Fruit fly (Drosophila melanogaster): ENCODE data around the gene Grip.
"Not testable (repeated sequence)": the region's sequence is repeated elsewhere in the genome, so short reads cannot be mapped to it uniquely, and the experiment has no call there.

dm6 chrX:5942306-5942705 is 23.8 kb upstream of the Grip start, which contains the start of gene CG12728:
- not testable (repeated sequence) for TF ChIP-seq Clk (GFP tag; optimal IDR thresholded peaks at IDR 0.05); kay (GFP tag; ENCODE audit: borderline replicate concordance); CG33017 (tag; optimal IDR thresholded peaks at IDR 0.05); Hr96 (GFP tag; optimal IDR thresholded peaks at IDR 0.05); cnc (optimal IDR thresholded peaks at IDR 0.05); CG12768 (GFP tag; optimal IDR thresholded peaks at IDR 0.05); tj (GFP tag; optimal IDR thresholded peaks at IDR 0.05); CG1620 (GFP tag; optimal IDR thresholded peaks at IDR 0.05); CG5204 (GFP tag; optimal IDR thresholded peaks at IDR 0.05); pad (GFP tag; optimal IDR thresholded peaks at IDR 0.05)
